Worm (Caenorhabditis elegans): ENCODE measurements around the gene C13A2.6.

DNA sequence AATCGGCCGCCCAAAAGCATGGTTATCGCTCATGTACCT, 32.6 kb upstream of the C13A2.6 start, which contains the start of gene hpo-9:
- TF ChIP-seq egl-18 (GFP tag; IDR thresholded peaks at IDR 0.05) (no peak), ceh-40 (GFP tag; IDR thresholded peaks at IDR 0.05) (no peak), F52B5.7 (tag; optimal IDR thresholded peaks at IDR 0.05) (no peak), unc-62 (GFP tag; optimal IDR thresholded peaks at IDR 0.05) (no peak), rpc-1 (optimal IDR thresholded peaks at IDR 0.05) (no peak), rpc-1 (tag; optimal IDR thresholded peaks at IDR 0.05) (no peak), attf-5 (GFP tag; optimal IDR thresholded peaks at IDR 0.05) (no peak), lin-26 (GFP tag; IDR thresholded peaks at IDR 0.05) (no peak), snpc-4 (GFP tag; optimal IDR thresholded peaks at IDR 0.05) (no peak), snpc-4 (tag; optimal IDR thresholded peaks at IDR 0.05) (no peak)
